Fruit fly (Drosophila melanogaster) whole organism, prepupa: ENCODE measurements around the gene CG7091.
A peak's percentile ranks its signal among the peaks of the same experiment; 100 is the strongest.

Experiments
- Blimp-1 ChIP-seq: fragments of 200-800 bp; sonication (Bioruptor generic); optimal IDR thresholded peaks from 3 replicates; lab custom pipeline; 2017; ENCODE audit warnings: missing biosample characterization, missing genetic modification characterization, mild to moderate bottlenecking, moderate library complexity, missing genetic modification reagents
- CG10631 ChIP-seq: fragments of 200-800 bp; sonication (Bioruptor generic); optimal IDR thresholded peaks from 2 replicates; lab custom pipeline; 2016; ENCODE audit warnings: missing biosample characterization, missing genetic modification characterization
- CG10669 ChIP-seq: fragments of 200-800 bp; sonication (Bioruptor generic); optimal IDR thresholded peaks from 3 replicates; lab custom pipeline; 2018; ENCODE audit warnings: missing biosample characterization, mild to moderate bottlenecking, missing genetic modification characterization, moderate library complexity
- CG11762 ChIP-seq: fragments of 200-800 bp; sonication (Bioruptor generic); optimal IDR thresholded peaks from 3 replicates; lab custom pipeline; 2016; ENCODE audit warnings: missing biosample characterization, missing genetic modification characterization; ENCODE audit not compliant: insufficient read depth
- CG11902 ChIP-seq: fragments of 200-800 bp; sonication (Bioruptor generic); optimal IDR thresholded peaks from 3 replicates; lab custom pipeline; 2016; ENCODE audit warnings: missing biosample characterization, missing genetic modification characterization
- CG15336 ChIP-seq: fragments of 200-800 bp; sonication (Bioruptor generic); IDR thresholded peaks from 2 replicates; pipeline ENCODE4 v1.3.6; 2022; ENCODE audit warnings: missing biosample characterization, missing genetic modification characterization
- CG1621 ChIP-seq: fragments of 200-800 bp; sonication (Bioruptor generic); optimal IDR thresholded peaks from 3 replicates; lab custom pipeline; 2018; ENCODE audit warnings: missing biosample characterization, mild to moderate bottlenecking, missing genetic modification characterization
- CG16779 ChIP-seq: fragments of 200-800 bp; sonication (Bioruptor generic); optimal IDR thresholded peaks from 3 replicates; lab custom pipeline; 2017; ENCODE audit warnings: missing biosample characterization, mild to moderate bottlenecking, missing genetic modification characterization
- CG3032 ChIP-seq: fragments of 200-800 bp; optimal IDR thresholded peaks from 2 replicates; lab custom pipeline; 2019; ENCODE audit warnings: missing biosample characterization, mild to moderate bottlenecking, missing genetic modification characterization, moderate library complexity
- CG31627 ChIP-seq: fragments of 200-800 bp; sonication (Bioruptor generic); optimal IDR thresholded peaks from 3 replicates; lab custom pipeline; 2016; ENCODE audit warnings: missing biosample characterization, missing genetic modification characterization
- CG32006 ChIP-seq: fragments of 200-800 bp; sonication (Bioruptor generic); optimal IDR thresholded peaks from 3 replicates; lab custom pipeline; 2017; ENCODE audit warnings: missing biosample characterization, mild to moderate bottlenecking, missing genetic modification characterization
- CG3919 ChIP-seq: fragments of 200-800 bp; sonication (Bioruptor generic); optimal IDR thresholded peaks from 3 replicates; lab custom pipeline; 2016; ENCODE audit warnings: missing biosample characterization, missing genetic modification characterization
- CG4318 ChIP-seq: fragments of 200-800 bp; sonication (Bioruptor generic); optimal IDR thresholded peaks from 3 replicates; lab custom pipeline; 2017; ENCODE audit warnings: missing biosample characterization, mild to moderate bottlenecking, missing genetic modification characterization
- CG6276 ChIP-seq: fragments of 200-800 bp; sonication (Bioruptor generic); optimal IDR thresholded peaks from 2 replicates; lab custom pipeline; 2017; ENCODE audit warnings: missing biosample characterization, mild to moderate bottlenecking, missing genetic modification characterization
- CG6792 ChIP-seq: fragments of 200-800 bp; sonication (Bioruptor generic); optimal IDR thresholded peaks from 3 replicates; lab custom pipeline; 2016; ENCODE audit warnings: missing biosample characterization, missing genetic modification characterization
- CG6808 ChIP-seq: fragments of 200-800 bp; sonication (Bioruptor generic); optimal IDR thresholded peaks from 3 replicates; lab custom pipeline; 2017; ENCODE audit warnings: missing biosample characterization, missing genetic modification characterization, mild to moderate bottlenecking, moderate library complexity, missing genetic modification reagents
- CG6854 ChIP-seq: fragments of 200-800 bp; sonication (Bioruptor generic); optimal IDR thresholded peaks from 2 replicates; lab custom pipeline; 2017; ENCODE audit warnings: missing biosample characterization, mild to moderate bottlenecking, missing genetic modification characterization
- CG8119 ChIP-seq: fragments of 200-800 bp; sonication (Bioruptor generic); IDR thresholded peaks from 3 replicates; pipeline ENCODE4 v1.3.6; 2022; ENCODE audit warnings: missing biosample characterization, missing genetic modification characterization
- CG8632 ChIP-seq: fragments of 200-800 bp; sonication (Bioruptor generic); optimal IDR thresholded peaks from 3 replicates; lab custom pipeline; 2016; ENCODE audit warnings: missing biosample characterization, missing genetic modification characterization
- CG9139 ChIP-seq: fragments of 200-800 bp; sonication (Bioruptor generic); optimal IDR thresholded peaks from 3 replicates; lab custom pipeline; 2017; ENCODE audit warnings: missing biosample characterization, mild to moderate bottlenecking, missing genetic modification characterization
- Eip75B ChIP-seq: fragments of 200-800 bp; sonication (Bioruptor generic); optimal IDR thresholded peaks from 3 replicates; lab custom pipeline; 2016; ENCODE audit warnings: missing biosample characterization, missing genetic modification characterization
- Eip78C ChIP-seq: fragments of 200-800 bp; sonication (Bioruptor generic); peaks from one replicate; lab custom pipeline; 2016; ENCODE audit warnings: missing biosample characterization, missing genetic modification characterization
- Eip93F ChIP-seq: fragments of 200-800 bp; sonication (Bioruptor generic); optimal IDR thresholded peaks from 2 replicates; lab custom pipeline; 2016; ENCODE audit warnings: missing biosample characterization, mild to moderate bottlenecking, missing genetic modification characterization
- Gug ChIP-seq: fragments of 200-800 bp; sonication (Bioruptor generic); IDR thresholded peaks from 2 replicates; pipeline ENCODE4 v1.3.6; 2022; ENCODE audit warnings: missing biosample characterization, missing genetic modification characterization
- Hr38 ChIP-seq: sonication (Bioruptor generic); optimal IDR thresholded peaks from 2 replicates; lab custom pipeline; 2016; ENCODE audit warnings: missing biosample characterization, missing genetic modification characterization
- Hr39 ChIP-seq: fragments of 200-800 bp; sonication (Bioruptor generic); optimal IDR thresholded peaks from 2 replicates; lab custom pipeline; 2016; ENCODE audit warnings: missing biosample characterization, missing genetic modification characterization
- Hr4 ChIP-seq: fragments of 200-800 bp; sonication (Bioruptor generic); optimal IDR thresholded peaks from 3 replicates; lab custom pipeline; 2016; ENCODE audit warnings: missing biosample characterization, missing genetic modification characterization
- Lpt ChIP-seq: fragments of 200-800 bp; sonication (Bioruptor generic); optimal IDR thresholded peaks from 3 replicates; lab custom pipeline; 2016; ENCODE audit warnings: missing biosample characterization, missing genetic modification characterization
- Met ChIP-seq: fragments of 200-800 bp; sonication (Bioruptor generic); optimal IDR thresholded peaks from 3 replicates; lab custom pipeline; 2016; ENCODE audit warnings: missing biosample characterization, missing genetic modification characterization
- OdsH ChIP-seq: fragments of 200-800 bp; sonication (Bioruptor generic); optimal IDR thresholded peaks from 3 replicates; lab custom pipeline; 2016; ENCODE audit warnings: missing biosample characterization, missing genetic modification characterization
- Sox102F ChIP-seq: fragments of 200-800 bp; sonication (Bioruptor generic); optimal IDR thresholded peaks from 2 replicates; lab custom pipeline; 2016; ENCODE audit warnings: missing biosample characterization, mild to moderate bottlenecking, missing genetic modification characterization
- Sox14 ChIP-seq: fragments of 200-800 bp; sonication (Bioruptor generic); optimal IDR thresholded peaks from 3 replicates; lab custom pipeline; 2016; ENCODE audit warnings: missing biosample characterization, missing genetic modification characterization
- achi ChIP-seq: fragments of 200-800 bp; sonication (Bioruptor generic); optimal IDR thresholded peaks from 3 replicates; lab custom pipeline; 2016; ENCODE audit warnings: missing biosample characterization, missing genetic modification characterization
- acj6 ChIP-seq: fragments of 200-800 bp; sonication (Bioruptor generic); optimal IDR thresholded peaks from 3 replicates; lab custom pipeline; 2016; ENCODE audit warnings: missing biosample characterization, missing genetic modification characterization
- cyc ChIP-seq: fragments of 200-800 bp; sonication (Bioruptor generic); optimal IDR thresholded peaks from 3 replicates; lab custom pipeline; 2016; ENCODE audit warnings: missing biosample characterization, missing genetic modification characterization
- dsx ChIP-seq: fragments of 200-800 bp; optimal IDR thresholded peaks from 3 replicates; lab custom pipeline; 2019; ENCODE audit warnings: missing biosample characterization, mild to moderate bottlenecking, missing genetic modification characterization, moderate library complexity; ENCODE audit not compliant: poor library complexity, severe bottlenecking
- eg ChIP-seq: fragments of 200-800 bp; sonication (Bioruptor generic); IDR thresholded peaks from 3 replicates; pipeline ENCODE4 v1.3.6; 2022; ENCODE audit warnings: missing biosample characterization, missing genetic modification characterization
- fd59A ChIP-seq: fragments of 200-800 bp; sonication (Bioruptor generic); optimal IDR thresholded peaks from 2 replicates; lab custom pipeline; 2017; ENCODE audit warnings: missing biosample characterization, mild to moderate bottlenecking, missing genetic modification characterization, missing genetic modification reagents
- fkh ChIP-seq: fragments of 200-800 bp; sonication (Bioruptor generic); optimal IDR thresholded peaks from 3 replicates; lab custom pipeline; 2017; ENCODE audit warnings: missing biosample characterization, mild to moderate bottlenecking, missing genetic modification characterization, moderate library complexity
- lz ChIP-seq: fragments of 200-800 bp; sonication (Bioruptor generic); optimal IDR thresholded peaks from 3 replicates; lab custom pipeline; 2016; ENCODE audit warnings: missing biosample characterization, missing genetic modification characterization
- pdm3 ChIP-seq: fragments of 200-800 bp; sonication (Bioruptor generic); optimal IDR thresholded peaks from 3 replicates; lab custom pipeline; 2016; ENCODE audit warnings: missing biosample characterization, missing genetic modification characterization
- spab ChIP-seq: fragments of 200-800 bp; sonication (Bioruptor generic); optimal IDR thresholded peaks from 2 replicates; lab custom pipeline; 2017; ENCODE audit warnings: missing biosample characterization, mild to moderate bottlenecking, missing genetic modification characterization, missing genetic modification reagents
- svp ChIP-seq: fragments of 200-800 bp; sonication (Bioruptor generic); peaks from one replicate; lab custom pipeline; 2016; ENCODE audit warnings: missing biosample characterization, missing genetic modification characterization
- topi ChIP-seq: fragments of 200-800 bp; sonication (Bioruptor generic); optimal IDR thresholded peaks from 3 replicates; lab custom pipeline; 2016; ENCODE audit warnings: missing biosample characterization, missing genetic modification characterization
- vri ChIP-seq: fragments of 200-800 bp; sonication (Bioruptor generic); optimal IDR thresholded peaks from 3 replicates; lab custom pipeline; 2016; ENCODE audit warnings: missing biosample characterization, mild to moderate bottlenecking, missing genetic modification characterization

The CG7091 gene

DNA sequence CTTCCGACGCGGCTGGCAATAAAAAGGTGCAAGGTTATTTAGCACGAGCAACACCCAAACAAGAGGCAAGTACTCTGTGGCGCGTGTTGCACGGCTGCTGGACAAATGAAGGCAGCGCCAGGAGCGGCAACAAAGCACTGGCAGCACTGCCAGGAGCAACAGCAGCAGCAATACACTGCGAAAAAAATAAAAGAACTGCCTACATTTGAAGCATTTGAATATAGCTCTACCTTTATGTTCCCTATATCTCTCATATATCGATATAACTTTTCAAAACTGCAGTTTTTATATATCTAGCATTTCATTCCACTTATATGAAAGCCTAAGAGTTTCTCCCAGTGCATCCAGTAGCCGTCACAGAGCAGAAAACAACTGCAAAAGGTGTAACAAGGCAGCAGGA lies 20.4 kb upstream of the CG7091 start (continued):
- TF ChIP-seq Hr39 = peak; percentile 35
- no peak for TF ChIP-seq vri (GFP tag; lab: Kevin White, UChicago)
- no peak for TF ChIP-seq CG16779
- TF ChIP-seq CG11902 = no peak
- peak; percentile 15 for TF ChIP-seq Sox14 (GFP tag; lab: Kevin White, UChicago)
- TF ChIP-seq spab (GFP tag; lab: Kevin White, UChicago) = peak; percentile 36
- peak; percentile 10 for TF ChIP-seq fd59A (GFP tag; lab: Kevin White, UChicago)
- TF ChIP-seq Hr38 = no peak
- no peak for TF ChIP-seq Sox102F
- TF ChIP-seq CG6854 (GFP tag; lab: Kevin White, UChicago) = no peak
- TF ChIP-seq OdsH = peak; percentile 33
- TF ChIP-seq, all 60 proteins: peak for 28

DNA sequence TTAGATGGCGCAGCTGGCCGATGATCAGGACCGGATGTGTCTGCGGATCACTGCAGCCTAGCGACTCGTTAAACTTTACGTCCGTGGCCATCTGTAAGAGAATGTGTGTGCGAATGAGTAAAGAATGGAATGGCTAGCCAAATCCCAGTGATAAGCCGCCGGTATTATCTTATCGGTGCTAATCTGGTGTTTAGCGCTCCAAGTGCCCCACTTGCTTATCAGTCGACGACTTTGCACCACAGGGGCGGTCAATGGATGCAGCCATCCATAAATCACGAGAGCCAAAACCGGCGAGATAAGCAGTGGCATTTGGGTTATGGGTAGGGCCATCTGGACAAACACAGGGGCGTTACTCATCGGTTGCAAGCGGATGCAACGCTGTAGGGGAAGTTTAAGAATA lies 17.6 kb upstream of the CG7091 start:
- no peak for TF ChIP-seq Eip93F (GFP tag; lab: Kevin White, UChicago)
- peak; percentile 31 for TF ChIP-seq vri (GFP tag; lab: Kevin White, UChicago)
- no peak for TF ChIP-seq CG6276 (GFP tag; lab: Kevin White, UChicago)
- TF ChIP-seq svp (GFP tag; lab: Kevin White, UChicago) = peak; percentile 98
- TF ChIP-seq Eip78C = peak; percentile 46
- TF ChIP-seq, all 60 proteins: peak for 3

- TF ChIP-seq pdm3 (GFP tag; lab: Kevin White, UChicago) = peak; percentile 49
- no peak for TF ChIP-seq CG10669
- no peak for TF ChIP-seq CG6276 (GFP tag; lab: Kevin White, UChicago)
- peak; percentile 71 for TF ChIP-seq CG31627
- TF ChIP-seq eg = no peak
- TF ChIP-seq CG11902 = no peak
- TF ChIP-seq cyc (GFP tag; lab: Kevin White, UChicago) = peak; percentile 43
- TF ChIP-seq CG32006 (GFP tag; lab: Kevin White, UChicago) = no peak
- TF ChIP-seq CG8119 (GFP tag; lab: Robert Waterston, UW) = no peak
- no peak for TF ChIP-seq dsx (GFP tag; lab: Kevin White, UChicago)
- TF ChIP-seq CG3032 (tag; lab: Kevin White, UChicago) = no peak
- TF ChIP-seq Sox102F = no peak
- TF ChIP-seq CG8632 (GFP tag; lab: Kevin White, UChicago) = no peak
- no peak for TF ChIP-seq CG6854 (GFP tag; lab: Kevin White, UChicago)
- TF ChIP-seq Gug (GFP tag; lab: Robert Waterston, UW) = no peak
- TF ChIP-seq acj6 (GFP tag; lab: Kevin White, UChicago) = peak; percentile 30
- peak; percentile 42 for TF ChIP-seq Met (GFP tag; lab: Kevin White, UChicago)
- no peak for TF ChIP-seq fd59A (GFP tag; lab: Kevin White, UChicago)
- TF ChIP-seq CG1621 (tag; lab: Kevin White, UChicago) = no peak
- peak; percentile 79 for TF ChIP-seq svp (GFP tag; lab: Kevin White, UChicago)
- TF ChIP-seq Hr4 (GFP tag; lab: Kevin White, UChicago) = peak; percentile 32
- TF ChIP-seq CG10631 = peak; percentile 44
- no peak for TF ChIP-seq CG9139 (GFP tag; lab: Kevin White, UChicago)
- TF ChIP-seq CG6808 (GFP tag; lab: Kevin White, UChicago) = no peak
- no peak for TF ChIP-seq CG4318 (GFP tag; lab: Kevin White, UChicago)
- TF ChIP-seq Hr38 = no peak
- TF ChIP-seq spab (GFP tag; lab: Kevin White, UChicago) = no peak
- TF ChIP-seq lz (GFP tag; lab: Kevin White, UChicago) = peak; percentile 63
- no peak for TF ChIP-seq CG15336 (GFP tag; lab: Robert Waterston, UW)
- TF ChIP-seq CG11762 = no peak
- peak; percentile 25 for TF ChIP-seq CG3919
- TF ChIP-seq topi (GFP tag; lab: Kevin White, UChicago) = peak; percentile 37
- TF ChIP-seq CG6792 = peak; percentile 0
- peak; percentile 17 for TF ChIP-seq achi
- TF ChIP-seq Blimp-1 (GFP tag; lab: Kevin White, UChicago) = no peak
- TF ChIP-seq Lpt = no peak
- peak; percentile 44 for TF ChIP-seq Eip75B (GFP tag; lab: Kevin White, UChicago)
- no peak for TF ChIP-seq fkh (GFP tag; lab: Kevin White, UChicago)
- TF ChIP-seq vri (GFP tag; lab: Kevin White, UChicago) = peak; percentile 48
Observed at dm6 chr3R:12960929-12961855, 16.6 kb upstream of the CG7091 start, which contains the start of gene Spc25. Gene Spc25, plus strand, starts transcription at chr3R:12961745.
